Fruit fly (Drosophila melanogaster): Measurements from ENCODE around the gene CG43198.

CG43198 gene

DNA sequence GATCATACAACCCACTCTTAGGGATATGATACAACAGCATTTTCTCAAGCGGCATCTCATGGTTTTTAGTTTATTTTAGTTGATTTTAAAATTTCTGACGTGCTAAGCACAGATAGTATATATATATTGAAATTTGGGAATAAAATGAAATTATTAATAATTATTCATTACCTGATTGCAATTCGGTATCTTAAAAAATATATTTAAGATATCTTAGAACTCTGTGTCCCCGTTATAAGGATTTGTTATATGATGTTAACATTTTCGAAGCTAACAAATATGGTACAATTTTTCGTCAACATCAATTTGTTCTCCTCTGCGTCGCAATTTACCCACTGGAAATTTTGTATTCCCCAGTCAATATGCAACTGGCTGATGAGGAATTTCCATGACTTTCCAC lies at the start of gene CG43198:
Gene CG43198 (minus strand): TSS at position 101 of the 400 bp plus-strand sequence.
- TF ChIP-seq CG17801 (GFP tag; optimal IDR thresholded peaks at IDR 0.05; ENCODE audit: partially characterized antibody), result no peak

DNA sequence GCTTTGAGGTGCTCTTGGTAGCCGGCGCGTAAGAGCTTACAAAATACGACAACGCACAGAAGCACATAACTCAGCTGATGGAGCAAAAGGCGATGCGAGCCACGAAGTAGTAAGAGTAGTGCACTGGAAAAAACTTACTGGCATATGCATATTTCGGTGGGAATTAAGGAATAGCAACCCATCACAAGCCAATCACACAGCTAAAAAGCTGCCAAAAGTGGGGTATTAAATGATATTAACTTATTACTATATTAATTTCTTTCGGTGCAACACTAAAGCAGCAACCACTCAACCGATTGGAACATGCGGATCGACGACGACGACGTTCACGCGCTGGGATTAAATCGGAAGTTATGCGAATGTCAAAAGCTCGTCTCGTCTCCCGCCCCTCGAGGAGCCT lies 37.8 kb upstream of the CG43198 start:
- no peak for TF ChIP-seq CG17801 (GFP tag; optimal IDR thresholded peaks at IDR 0.05; ENCODE audit: partially characterized antibody)

DNA sequence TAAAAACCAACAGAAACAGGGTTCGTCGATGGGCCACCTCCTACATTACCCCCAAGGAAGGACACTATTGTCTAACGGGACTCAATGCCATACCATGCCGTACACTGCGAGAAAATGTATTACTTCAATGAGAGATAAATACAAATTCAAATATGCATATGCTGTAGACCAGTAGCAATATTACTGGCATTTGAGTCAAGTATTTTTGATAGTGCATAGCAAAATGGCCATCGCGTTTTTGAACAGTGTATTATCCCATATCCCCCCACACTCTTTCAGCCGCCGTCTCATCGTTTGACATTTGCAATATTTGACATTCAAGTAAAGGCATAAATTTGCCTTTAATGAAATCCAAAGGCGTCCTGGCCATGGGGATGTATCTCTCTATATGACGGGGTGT lies 35.1 kb upstream of the CG43198 start:
- no peak for TF ChIP-seq CG17801 (GFP tag; optimal IDR thresholded peaks at IDR 0.05; ENCODE audit: partially characterized antibody)

DNA sequence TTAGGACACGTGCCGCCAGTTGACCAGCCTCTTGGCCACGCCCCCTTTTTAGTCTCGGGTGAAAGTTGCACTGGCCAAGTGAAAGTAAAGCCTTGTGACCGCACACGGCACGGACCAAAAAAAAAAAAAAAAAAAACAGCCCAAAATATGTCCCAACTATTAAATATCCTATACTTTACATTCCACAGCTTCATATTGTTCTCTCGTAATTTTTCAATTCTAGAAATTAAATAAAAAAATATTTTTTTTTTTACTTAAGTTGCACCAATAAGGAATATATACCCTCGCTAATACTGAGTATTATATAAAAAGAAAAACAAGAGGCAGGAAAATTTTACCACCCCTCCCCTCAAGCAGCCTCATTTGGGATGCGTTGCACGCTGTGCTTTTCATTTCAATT lies 33.2 kb upstream of the CG43198 start:
- TF ChIP-seq CG17801 (GFP tag; optimal IDR thresholded peaks at IDR 0.05; ENCODE audit: partially characterized antibody), result no peak

dm6 chrX:7475204-7475759 lies 22.1 kb upstream of the CG43198 start:
- no peak for TF ChIP-seq CG17801 (GFP tag; optimal IDR thresholded peaks at IDR 0.05; ENCODE audit: partially characterized antibody)

dm6 chrX:7466328-7466727 lies 13.2 kb upstream of the CG43198 start:
- no peak for TF ChIP-seq CG17801 (GFP tag; optimal IDR thresholded peaks at IDR 0.05; ENCODE audit: partially characterized antibody)

- TF ChIP-seq CG17801 (GFP tag; optimal IDR thresholded peaks at IDR 0.05; ENCODE audit: partially characterized antibody), result no peak
These were observed 9.0 kb upstream of the CG43198 start for dm6 chrX:7462089-7462488.

dm6 chrX:7451909-7452308 lies 1.2 kb downstream of the CG43198 start, which contains the start of gene CG11368:
TSS of gene CG11368 (plus strand) at chrX:7452209.
- TF ChIP-seq CG17801 (GFP tag; optimal IDR thresholded peaks at IDR 0.05; ENCODE audit: partially characterized antibody), result no peak

DNA sequence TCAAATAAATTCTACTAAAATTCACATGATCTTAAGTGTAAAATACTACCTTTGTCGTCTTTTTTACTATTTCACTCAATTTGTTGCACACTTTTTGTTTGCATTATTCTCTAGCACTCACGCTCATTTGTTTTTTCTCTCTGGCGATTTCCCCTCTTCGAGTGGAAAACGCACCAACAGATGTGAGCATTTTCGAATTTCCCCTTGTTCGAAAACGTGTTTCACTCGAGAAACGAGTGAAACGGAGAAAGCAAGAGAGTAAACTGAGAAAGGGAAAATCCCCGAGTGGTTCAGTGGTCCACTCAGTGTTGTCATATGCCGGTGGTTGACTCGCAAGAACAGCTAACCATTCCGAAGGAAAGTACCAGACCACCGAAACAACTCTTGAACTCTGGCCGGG lies 8.1 kb downstream of the CG43198 start:
- no peak for TF ChIP-seq CG17801 (GFP tag; optimal IDR thresholded peaks at IDR 0.05; ENCODE audit: partially characterized antibody)

- no peak for TF ChIP-seq CG17801 (GFP tag; optimal IDR thresholded peaks at IDR 0.05; ENCODE audit: partially characterized antibody)
These were observed 20.7 kb downstream of the CG43198 start for dm6 chrX:7432393-7432792.

DNA sequence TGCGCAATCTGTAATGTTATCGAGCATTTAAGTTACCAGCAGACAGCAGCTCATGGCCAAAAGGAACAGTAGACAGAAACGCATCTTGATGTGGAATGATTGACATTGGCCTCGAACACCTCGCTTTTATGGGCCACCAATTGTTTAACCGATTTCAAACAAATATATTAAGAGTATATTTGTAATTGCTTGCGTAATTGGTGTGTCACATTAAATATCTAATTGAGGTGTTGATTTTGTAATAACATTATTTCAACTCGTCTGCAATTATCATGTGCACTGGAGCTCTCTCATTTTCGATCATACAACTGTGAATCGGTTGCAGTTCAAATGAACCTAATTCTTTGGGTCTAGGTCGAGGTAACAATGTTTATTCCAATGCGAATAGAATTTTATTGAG lies 27.5 kb downstream of the CG43198 start, which contains the start of gene CG32726:
Gene CG32726 (minus strand): TSS at position 101 of the 400 bp plus-strand sequence.
- no peak for TF ChIP-seq CG17801 (GFP tag; optimal IDR thresholded peaks at IDR 0.05; ENCODE audit: partially characterized antibody)

- TF ChIP-seq CG17801 (GFP tag; optimal IDR thresholded peaks at IDR 0.05; ENCODE audit: partially characterized antibody), result no peak
These were observed 28.4 kb downstream of the CG43198 start, which contains the start of gene CG15036 for dm6 chrX:7424742-7425141. TSS of gene CG15036 (minus strand) at chrX:7424842.

- no peak for TF ChIP-seq CG17801 (GFP tag; optimal IDR thresholded peaks at IDR 0.05; ENCODE audit: partially characterized antibody)
These were observed 30.6 kb downstream of the CG43198 start for dm6 chrX:7422577-7422976.

DNA sequence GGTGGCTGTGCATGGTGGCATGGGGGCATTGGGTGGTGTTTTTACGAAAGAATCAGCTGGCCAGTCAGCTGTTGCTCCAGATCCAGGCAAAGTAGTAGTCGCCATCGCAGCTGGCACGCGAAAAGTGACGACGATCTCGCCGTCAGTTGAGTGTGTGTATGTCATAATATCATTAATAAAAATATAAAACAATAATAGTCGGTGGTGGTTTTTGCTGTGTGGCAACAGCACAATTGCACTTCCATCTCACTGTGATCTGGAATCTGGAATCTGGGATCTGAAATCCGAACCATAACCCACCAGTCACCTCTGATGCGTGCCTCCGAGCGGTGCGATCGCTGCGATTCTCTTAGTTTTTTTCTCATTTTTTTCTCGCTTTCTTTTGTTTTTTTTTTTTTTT lies 34.8 kb downstream of the CG43198 start, which contains the start of gene rumpel:
Gene rumpel (plus strand): TSS at position 301 of the 400 bp plus-strand sequence.
- no peak for TF ChIP-seq CG17801 (GFP tag; optimal IDR thresholded peaks at IDR 0.05; ENCODE audit: partially characterized antibody)

- no peak for TF ChIP-seq CG17801 (GFP tag; optimal IDR thresholded peaks at IDR 0.05; ENCODE audit: partially characterized antibody)
These were observed 35.3 kb downstream of the CG43198 start for dm6 chrX:7417875-7418274.

dm6 chrX:7416953-7417352 lies 36.2 kb downstream of the CG43198 start, which contains the start of gene CG34337:
TSS of gene CG34337 (plus strand) at chrX:7417253.
- no peak for TF ChIP-seq CG17801 (GFP tag; optimal IDR thresholded peaks at IDR 0.05; ENCODE audit: partially characterized antibody)

- TF ChIP-seq CG17801 (GFP tag; optimal IDR thresholded peaks at IDR 0.05; ENCODE audit: partially characterized antibody), result no peak
These were observed 38.1 kb downstream of the CG43198 start for dm6 chrX:7415027-7415426.
